Fruit fly (Drosophila melanogaster): ENCODE results near the gene CG14834.

DNA sequence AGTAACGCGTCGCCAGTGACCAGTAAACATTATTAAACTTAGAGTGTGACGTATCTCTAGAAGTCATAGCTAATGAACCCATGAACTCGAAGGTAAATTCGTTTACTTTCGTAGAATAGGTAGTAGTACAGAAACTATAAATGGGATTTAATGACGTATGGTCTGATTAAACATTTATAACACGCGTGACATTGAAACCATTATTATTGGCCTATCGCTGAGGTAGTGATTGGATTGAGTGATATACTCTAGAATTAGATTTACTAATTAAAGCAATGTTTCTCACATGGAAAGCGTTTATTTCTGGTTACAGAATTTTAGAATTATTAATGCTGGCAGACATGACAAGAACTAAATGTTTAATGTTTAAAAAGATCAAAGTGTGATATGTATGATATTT, 29.9 kb upstream of the CG14834 start:
- no peak for TF ChIP-seq h (optimal IDR thresholded peaks at IDR 0.05)
- no peak for TF ChIP-seq Myc (optimal IDR thresholded peaks at IDR 0.05)
- TF ChIP-seq insv (optimal IDR thresholded peaks at IDR 0.05), result no peak
- TF ChIP-seq Sin3A (optimal IDR thresholded peaks at IDR 0.05), result no peak
